Worm (Caenorhabditis elegans) whole organism, young adult: Measurements from ENCODE around the gene atfs-1.

Experiments used
- B0336.3 ChIP-seq: fragments of 200-800 bp; sonication (Bioruptor generic); IDR thresholded peaks from 2 replicates; pipeline ENCODE4 v1.3.6; 2022; ENCODE audit warnings: missing genetic modification characterization, missing compliant biosample characterization
- C17E4.6 ChIP-seq: fragments of 200-800 bp; sonication (Bioruptor generic); IDR thresholded peaks from 2 replicates; pipeline ENCODE4 v1.3.6; 2022; ENCODE audit warnings: missing genetic modification reagents, missing genetic modification characterization, missing compliant biosample characterization
- F10E7.11 ChIP-seq: sonication (generic microtip); optimal IDR thresholded peaks from 2 replicates; lab custom pipeline; 2017; ENCODE audit warnings: mild to moderate bottlenecking, missing genetic modification characterization, moderate library complexity, missing compliant biosample characterization
- F23B12.7 ChIP-seq: sonication (generic microtip); optimal IDR thresholded peaks from 2 replicates; lab custom pipeline; 2017; ENCODE audit warnings: missing genetic modification characterization, mild to moderate bottlenecking, missing compliant biosample characterization, antibody characterized with exemption, moderate library complexity; ENCODE audit not compliant: insufficient read depth
- F37B4.10 ChIP-seq: fragments of 200-800 bp; sonication (Bioruptor generic); IDR thresholded peaks from 2 replicates; pipeline ENCODE4 v1.3.6; 2022; ENCODE audit warnings: missing genetic modification characterization, missing compliant biosample characterization
- F55B11.4 ChIP-seq: sonication (generic microtip); optimal IDR thresholded peaks from 2 replicates; lab custom pipeline; 2016; ENCODE audit warnings: missing compliant biosample characterization, missing genetic modification characterization, borderline replicate concordance; ENCODE audit not compliant: insufficient read depth
- K12H6.12 ChIP-seq: fragments of 200-800 bp; sonication (Bioruptor generic); optimal IDR thresholded peaks from 2 replicates; lab custom pipeline; 2018; ENCODE audit warnings: mild to moderate bottlenecking, missing genetic modification characterization, missing compliant biosample characterization
- Y53F4B.3 ChIP-seq: fragments of 200-800 bp; sonication (Bioruptor generic); IDR thresholded peaks from 2 replicates; pipeline ENCODE4 v1.3.6; 2022; ENCODE audit warnings: missing genetic modification reagents, missing genetic modification characterization, missing compliant biosample characterization
- Y53G8AR.9 ChIP-seq: fragments of 200-800 bp; sonication (Bioruptor generic); conservative IDR thresholded peaks from 2 replicates; pipeline ENCODE4 v1.3.6; 2022; ENCODE audit warnings: missing genetic modification reagents, missing genetic modification characterization, missing compliant biosample characterization
- Y56A3A.18 ChIP-seq: fragments of 200-800 bp; sonication (Bioruptor generic); IDR thresholded peaks from 2 replicates; pipeline ENCODE4 v1.3.6; 2022; ENCODE audit warnings: missing genetic modification reagents, missing genetic modification characterization, missing compliant biosample characterization
- Y67H2A.10 ChIP-seq: fragments of 200-800 bp; sonication (Bioruptor generic); conservative IDR thresholded peaks from 2 replicates; pipeline ENCODE4 v1.3.6; 2022; ENCODE audit warnings: missing genetic modification reagents, missing genetic modification characterization, missing compliant biosample characterization
- Y95B8A.8 ChIP-seq: fragments of 200-800 bp; sonication (Bioruptor generic); IDR thresholded peaks from 2 replicates; pipeline ENCODE4 v1.3.6; 2022; ENCODE audit warnings: missing genetic modification reagents, missing genetic modification characterization, missing compliant biosample characterization
- akir-1 ChIP-seq: fragments of 200-800 bp; sonication (Bioruptor generic); optimal IDR thresholded peaks from 2 replicates; lab custom pipeline; 2018; ENCODE audit warnings: mild to moderate bottlenecking, missing genetic modification characterization, moderate library complexity, missing compliant biosample characterization
- aptf-3 ChIP-seq: fragments of 200-800 bp; sonication (Bioruptor generic); IDR thresholded peaks from 2 replicates; pipeline ENCODE4 v1.3.6; 2022; ENCODE audit warnings: missing genetic modification characterization, missing compliant biosample characterization
- athp-1 ChIP-seq: sonication (generic microtip); optimal IDR thresholded peaks from 2 replicates; lab custom pipeline; 2017; ENCODE audit warnings: mild to moderate bottlenecking, missing genetic modification characterization, missing compliant biosample characterization
- bed-1 ChIP-seq: fragments of 200-800 bp; sonication (Bioruptor generic); IDR thresholded peaks from 2 replicates; pipeline ENCODE4 v1.3.6; 2022; ENCODE audit warnings: missing genetic modification reagents, missing genetic modification characterization, missing compliant biosample characterization
- ccch-3 ChIP-seq: fragments of 200-800 bp; sonication (Bioruptor generic); optimal IDR thresholded peaks from 2 replicates; lab custom pipeline; 2018; ENCODE audit warnings: mild to moderate bottlenecking, missing genetic modification characterization, missing compliant biosample characterization
- ceh-27 ChIP-seq: fragments of 200-800 bp; sonication (Bioruptor generic); optimal IDR thresholded peaks from 2 replicates; lab custom pipeline; 2018; ENCODE audit warnings: mild to moderate bottlenecking, missing genetic modification characterization, moderate library complexity, missing compliant biosample characterization
- ceh-40 ChIP-seq: fragments of 200-800 bp; sonication (Bioruptor generic); IDR thresholded peaks from 2 replicates; pipeline ENCODE4 v1.3.6; 2022; ENCODE audit warnings: missing genetic modification characterization, missing compliant biosample characterization
- ceh-91 ChIP-seq: fragments of 200-800 bp; sonication (Bioruptor generic); IDR thresholded peaks from 2 replicates; pipeline ENCODE4 v1.3.6; 2022; ENCODE audit warnings: missing genetic modification reagents, missing genetic modification characterization, missing compliant biosample characterization
- chd-7 ChIP-seq: sonication (generic microtip); optimal IDR thresholded peaks from 2 replicates; lab custom pipeline; 2016; ENCODE audit warnings: mild to moderate bottlenecking, missing genetic modification characterization, moderate library complexity, missing compliant biosample characterization
- dpl-1 ChIP-seq: fragments of 150-350 bp; optimal IDR thresholded peaks from 2 replicates; lab custom pipeline; 2014; ENCODE audit warnings: missing biosample characterization, missing genetic modification reagents, missing genetic modification characterization
- egl-44 ChIP-seq: fragments of 200-800 bp; sonication (Bioruptor generic); IDR thresholded peaks from 2 replicates; pipeline ENCODE4 v1.3.6; 2022; ENCODE audit warnings: missing genetic modification reagents, missing genetic modification characterization, missing compliant biosample characterization
- egrh-3 ChIP-seq: fragments of 200-800 bp; sonication (Bioruptor generic); IDR thresholded peaks from 2 replicates; pipeline ENCODE4 v1.3.6; 2022; ENCODE audit warnings: missing genetic modification reagents, missing genetic modification characterization, missing compliant biosample characterization
- ekl-4 ChIP-seq: fragments of 200-800 bp; sonication (Bioruptor generic); IDR thresholded peaks from 2 replicates; pipeline ENCODE4 v1.3.6; 2022; ENCODE audit warnings: missing genetic modification reagents, missing genetic modification characterization, missing compliant biosample characterization
- ets-4 ChIP-seq: fragments of 200-800 bp; sonication (Bioruptor generic); optimal IDR thresholded peaks from 2 replicates; lab custom pipeline; 2018; ENCODE audit warnings: mild to moderate bottlenecking, missing genetic modification characterization, missing compliant biosample characterization
- fkh-3 ChIP-seq: sonication (generic microtip); optimal IDR thresholded peaks from 2 replicates; lab custom pipeline; 2016; ENCODE audit warnings: mild to moderate bottlenecking, missing genetic modification characterization, missing compliant biosample characterization
- him-1 ChIP-seq: sonication (generic microtip); optimal IDR thresholded peaks from 2 replicates; lab custom pipeline; 2016; ENCODE audit warnings: missing genotype, missing genetic modification reagents, missing genetic modification characterization, missing compliant biosample characterization
- let-607 ChIP-seq, 2 experiments: fragments of 200-800 bp in 1 of 2; sonication (Bioruptor generic) in 1 of 2; sonication (generic microtip) in 1 of 2; optimal IDR thresholded peaks; 2 replicates each; lab custom pipeline; 2016 to 2018; ENCODE audit warnings: mild to moderate bottlenecking in 2 of 2, missing compliant biosample characterization in 2 of 2, missing genetic modification characterization in 2 of 2, moderate library complexity in 2 of 2, missing genotype in 1 of 2
- lin-35 ChIP-seq, 3 experiments: fragments of 150-350 bp in 2 of 3; sonication (generic microtip) in 1 of 3; optimal IDR thresholded peaks; 2 replicates each; lab custom pipeline; 2014 to 2018; ENCODE audit warnings: missing biosample characterization in 3 of 3, missing genetic modification characterization in 3 of 3, missing genetic modification reagents in 3 of 3
- madf-8 ChIP-seq: fragments of 200-800 bp; sonication (Bioruptor generic); conservative IDR thresholded peaks from 2 replicates; pipeline ENCODE4 v1.3.6; 2022; ENCODE audit warnings: missing genetic modification reagents, missing genetic modification characterization, missing compliant biosample characterization
- mes-4 ChIP-seq: sonication (generic microtip); optimal IDR thresholded peaks from 2 replicates; lab custom pipeline; 2016; ENCODE audit warnings: missing genotype, missing genetic modification characterization, missing compliant biosample characterization
- nfya-1 ChIP-seq: sonication (generic microtip); optimal IDR thresholded peaks from 2 replicates; lab custom pipeline; 2017; ENCODE audit warnings: antibody characterized with exemption, missing compliant biosample characterization, missing genetic modification characterization, borderline replicate concordance; ENCODE audit not compliant: insufficient read depth
- nhr-120 ChIP-seq: fragments of 200-800 bp; sonication (Bioruptor generic); IDR thresholded peaks from 2 replicates; pipeline ENCODE4 v1.3.6; 2022; ENCODE audit warnings: missing genetic modification characterization, missing compliant biosample characterization
- nhr-27 ChIP-seq: fragments of 200-800 bp; sonication (Bioruptor generic); optimal IDR thresholded peaks from 2 replicates; lab custom pipeline; 2018; ENCODE audit warnings: mild to moderate bottlenecking, missing genetic modification characterization, moderate library complexity, missing compliant biosample characterization
- pbrm-1 ChIP-seq: fragments of 200-800 bp; sonication (Bioruptor generic); IDR thresholded peaks from 2 replicates; pipeline ENCODE4 v1.3.6; 2022; ENCODE audit warnings: missing genetic modification reagents, missing genetic modification characterization, missing compliant biosample characterization
- rcor-1 ChIP-seq: fragments of 200-800 bp; sonication (Bioruptor generic); IDR thresholded peaks from 2 replicates; pipeline ENCODE4 v1.3.6; 2022; ENCODE audit warnings: missing genetic modification reagents, missing genetic modification characterization, missing compliant biosample characterization
- rec-8 ChIP-seq, 2 experiments: sonication (generic microtip); optimal IDR thresholded peaks; 2 replicates each; lab custom pipeline; 2016; ENCODE audit warnings: mild to moderate bottlenecking in 2 of 2, missing genetic modification characterization in 2 of 2, missing genetic modification reagents in 2 of 2, missing genotype in 2 of 2, missing biosample characterization in 1 of 2, missing compliant biosample characterization in 1 of 2, moderate library complexity in 1 of 2
- rpc-1 ChIP-seq, 2 experiments: fragments of 150-350 bp in 1 of 2; sonication (generic microtip) in 1 of 2; optimal IDR thresholded peaks; 2 replicates each; lab custom pipeline; 2014 to 2018; ENCODE audit warnings: missing biosample characterization in 1 of 2, missing genetic modification characterization in 1 of 2, missing genetic modification reagents in 1 of 2, missing genotype in 1 of 2
- sea-2 ChIP-seq: fragments of 200-800 bp; sonication (Bioruptor generic); IDR thresholded peaks from 2 replicates; pipeline ENCODE4 v1.3.6; 2022; ENCODE audit warnings: missing genetic modification characterization, missing compliant biosample characterization
- snpc-4 ChIP-seq, 5 experiments: fragments of 150-350 bp in 1 of 5; sonication (generic microtip) in 4 of 5; optimal IDR thresholded peaks; 2 replicates each; lab custom pipeline; 2014 to 2018; ENCODE audit warnings: missing genetic modification characterization in 5 of 5, missing biosample characterization in 3 of 5, antibody characterized with exemption in 2 of 5, mild to moderate bottlenecking in 2 of 5, missing compliant biosample characterization in 2 of 5, missing genotype in 2 of 5, moderate library complexity in 2 of 5, missing genetic modification reagents in 1 of 5
- somi-1 ChIP-seq: fragments of 200-800 bp; sonication (Bioruptor generic); optimal IDR thresholded peaks from 2 replicates; lab custom pipeline; 2018; ENCODE audit warnings: mild to moderate bottlenecking, missing genetic modification characterization, missing compliant biosample characterization
- tbx-9 ChIP-seq: sonication (generic microtip); optimal IDR thresholded peaks from 2 replicates; lab custom pipeline; 2016; ENCODE audit warnings: borderline replicate concordance, missing genetic modification characterization, inconsistent platforms, missing compliant biosample characterization
- zfh-2 ChIP-seq: fragments of 200-800 bp; sonication (Bioruptor generic); conservative IDR thresholded peaks from 2 replicates; pipeline ENCODE4 v1.3.6; 2022; ENCODE audit warnings: missing genetic modification reagents, missing genetic modification characterization, missing compliant biosample characterization
- ztf-22 ChIP-seq: fragments of 200-800 bp; sonication (Bioruptor generic); optimal IDR thresholded peaks from 2 replicates; lab custom pipeline; 2018; ENCODE audit warnings: mild to moderate bottlenecking, missing genetic modification characterization, moderate library complexity, missing compliant biosample characterization
- ztf-28 ChIP-seq: fragments of 200-800 bp; sonication (Bioruptor generic); IDR thresholded peaks from 2 replicates; pipeline ENCODE4 v1.3.6; 2022; ENCODE audit warnings: missing genetic modification reagents, missing genetic modification characterization, missing compliant biosample characterization
- ztf-6 ChIP-seq: fragments of 200-800 bp; sonication (Bioruptor generic); IDR thresholded peaks from 2 replicates; pipeline ENCODE4 v1.3.6; 2022; ENCODE audit warnings: missing genetic modification reagents, missing genetic modification characterization, missing compliant biosample characterization

atfs-1 gene

ce11 chrV:14193451-14193850 is at the start of gene atfs-1 (continued):
- no peak for TF ChIP-seq F10E7.11
- TF ChIP-seq dpl-1 (GFP tag; lab: Kevin White, UChicago) = no peak
- no peak for TF ChIP-seq somi-1
- peak; percentile 28 for TF ChIP-seq chd-7 (tag; lab: Kevin White, UChicago)
- TF ChIP-seq snpc-4 (GFP tag; optimal IDR thresholded peaks at IDR 0.05; lab: Kevin White, UChicago) = no peak
- TF ChIP-seq snpc-4 (tag; optimal IDR thresholded peaks at IDR 0.05; lab: Kevin White, UChicago) = peak in 3 of 4 experiments; percentile 4 to 14 (median 12)
- no peak for TF ChIP-seq ceh-91 (GFP tag; lab: Robert Waterston, UW)
- no peak for TF ChIP-seq Y53F4B.3
- no peak for TF ChIP-seq fkh-3 (tag; lab: Kevin White, UChicago)
- 0 out of 2 replicates have a peak, but pooled peaks have one; percentile 35 for TF ChIP-seq egl-44 (GFP tag; lab: Robert Waterston, UW)
- TF ChIP-seq madf-8 (GFP tag; lab: Robert Waterston, UW) = no peak
- TF ChIP-seq ets-4 (GFP tag; lab: Kevin White, UChicago) = peak; percentile 15
- peak in 1 of 3 experiments; percentile 1 for TF ChIP-seq lin-35 (GFP tag; optimal IDR thresholded peaks at IDR 0.05; lab: Kevin White, UChicago)
- TF ChIP-seq rec-8 (tag; optimal IDR thresholded peaks at IDR 0.05; lab: Kevin White, UChicago) = no peak
- no peak for TF ChIP-seq let-607 (tag; optimal IDR thresholded peaks at IDR 0.05; lab: Kevin White, UChicago)
- no peak for TF ChIP-seq F55B11.4 (tag; lab: Kevin White, UChicago)
- no peak for TF ChIP-seq sea-2 (GFP tag; lab: Robert Waterston, UW)
- no peak for TF ChIP-seq ccch-3 (GFP tag; lab: Kevin White, UChicago)
- no peak for TF ChIP-seq ztf-28
- TF ChIP-seq ekl-4 = peak; percentile 71; the same call in 1 of the 2 replicates
- TF ChIP-seq F37B4.10 (GFP tag; lab: Robert Waterston, UW) = no peak
- no peak for TF ChIP-seq athp-1 (tag; lab: Kevin White, UChicago)
- TF ChIP-seq Y67H2A.10 (GFP tag; lab: Robert Waterston, UW) = no peak
- TF ChIP-seq him-1 (tag; lab: Kevin White, UChicago) = no peak
- TF ChIP-seq rpc-1 (optimal IDR thresholded peaks at IDR 0.05; lab: Kevin White, UChicago) = no peak
- TF ChIP-seq rpc-1 (tag; optimal IDR thresholded peaks at IDR 0.05; lab: Kevin White, UChicago) = no peak
- no peak for TF ChIP-seq ztf-22 (GFP tag; lab: Kevin White, UChicago)
- TF ChIP-seq Y53G8AR.9 (GFP tag; lab: Robert Waterston, UW) = 0 out of 2 replicates have a peak, but pooled peaks have one; percentile 27
- TF ChIP-seq C17E4.6 (GFP tag; lab: Robert Waterston, UW) = no peak
- peak; percentile 52; the same call in 1 of the 2 replicates for TF ChIP-seq B0336.3 (GFP tag; lab: Robert Waterston, UW)
- no peak for TF ChIP-seq mes-4 (tag; lab: Kevin White, UChicago)
- no peak for TF ChIP-seq Y56A3A.18 (GFP tag; lab: Robert Waterston, UW)
- no peak for TF ChIP-seq tbx-9
- TF ChIP-seq nfya-1 (tag; lab: Kevin White, UChicago) = no peak
- no peak for TF ChIP-seq aptf-3
- TF ChIP-seq F23B12.7 (tag; lab: Kevin White, UChicago) = no peak
- no peak for TF ChIP-seq zfh-2 (GFP tag; lab: Robert Waterston, UW)
- peak; percentile 42 for TF ChIP-seq ceh-27 (GFP tag; lab: Kevin White, UChicago)
- no peak for TF ChIP-seq K12H6.12 (tag; lab: Kevin White, UChicago)
- peak; percentile 59; the same call in 1 of the 2 replicates for TF ChIP-seq pbrm-1 (GFP tag; lab: Robert Waterston, UW)
- no peak for TF ChIP-seq Y95B8A.8
- no peak for TF ChIP-seq ztf-6 (GFP tag; lab: Robert Waterston, UW)
- no peak for TF ChIP-seq ceh-40
- TF ChIP-seq bed-1 (GFP tag; lab: Robert Waterston, UW) = no peak
- TF ChIP-seq akir-1 (GFP tag; lab: Kevin White, UChicago) = no peak
- peak; percentile 41; the same call in 1 of the 2 replicates for TF ChIP-seq egrh-3 (GFP tag; lab: Robert Waterston, UW)
- no peak for TF ChIP-seq nhr-120
- TF ChIP-seq rcor-1 (GFP tag; lab: Robert Waterston, UW) = peak; percentile 51; the same call in 1 of the 2 replicates
- no peak for TF ChIP-seq nhr-27 (tag; lab: Kevin White, UChicago)
